Worm (Caenorhabditis elegans) whole organism, L3 larva: ENCODE data around the gene T06C12.12.
"Not testable (repeated sequence)": the region's sequence is repeated elsewhere in the genome, so short reads cannot be mapped to it uniquely, and the experiment has no call there.

ENCODE experiments used
- ZK546.5 ChIP-seq: sonication (generic microtip); optimal IDR thresholded peaks from 2 replicates; lab custom pipeline; 2017; ENCODE audit warnings: missing biosample characterization, missing genetic modification characterization
- ceh-16 ChIP-seq: sonication (generic microtip); optimal IDR thresholded peaks from 2 replicates; lab custom pipeline; 2017; ENCODE audit warnings: missing biosample characterization, missing genetic modification characterization
- ceh-82 ChIP-seq: fragments of 150-350 bp; optimal IDR thresholded peaks from 2 replicates; lab custom pipeline; 2014; ENCODE audit warnings: missing biosample characterization, missing genetic modification characterization
- ceh-9 ChIP-seq: sonication (generic microtip); optimal IDR thresholded peaks from 2 replicates; lab custom pipeline; 2018; ENCODE audit warnings: missing biosample characterization, missing genetic modification characterization
- daf-12 ChIP-seq: fragments of 150-350 bp; optimal IDR thresholded peaks from 2 replicates; lab custom pipeline; 2014; ENCODE audit warnings: missing biosample characterization, missing genetic modification reagents, missing genetic modification characterization
- egl-5 ChIP-seq: fragments of 150-350 bp; optimal IDR thresholded peaks from 2 replicates; lab custom pipeline; 2017; ENCODE audit warnings: missing biosample characterization, missing genetic modification reagents, missing genetic modification characterization, inconsistent platforms
- elt-1 ChIP-seq: fragments of 150-350 bp; optimal IDR thresholded peaks from 2 replicates; lab custom pipeline; 2014; ENCODE audit warnings: missing biosample characterization, missing genetic modification characterization
- elt-2 ChIP-seq: sonication (generic microtip); optimal IDR thresholded peaks from 2 replicates; lab custom pipeline; 2016; ENCODE audit warnings: missing genetic modification reagents, mild to moderate bottlenecking, missing genetic modification characterization, missing compliant biosample characterization
- elt-3 ChIP-seq, 3 experiments: fragments of 150-350 bp in 1 of 3; sonication (generic microtip) in 2 of 3; optimal IDR thresholded peaks; 2 replicates in 2 of 3; 4 replicates in 1 of 3; lab custom pipeline; 2014 to 2017; ENCODE audit warnings: missing biosample characterization in 3 of 3, missing genetic modification characterization in 3 of 3
- fkh-2 ChIP-seq: fragments of 150-350 bp; optimal IDR thresholded peaks from 2 replicates; lab custom pipeline; 2014; ENCODE audit warnings: missing biosample characterization, missing genetic modification reagents, missing genetic modification characterization
- hmg-11 ChIP-seq: sonication (generic microtip); optimal IDR thresholded peaks from 2 replicates; lab custom pipeline; 2016; ENCODE audit warnings: missing genetic modification characterization, missing compliant biosample characterization
- jun-1 ChIP-seq: fragments of 150-350 bp; optimal IDR thresholded peaks from 2 replicates; lab custom pipeline; 2014; ENCODE audit warnings: missing biosample characterization, missing genetic modification reagents, missing genetic modification characterization
- lin-15B ChIP-seq: fragments of 150-350 bp; optimal IDR thresholded peaks from 2 replicates; lab custom pipeline; 2014; ENCODE audit warnings: missing biosample characterization, missing genetic modification characterization
- lin-39 ChIP-seq: fragments of 150-350 bp; optimal IDR thresholded peaks from 2 replicates; lab custom pipeline; 2018; ENCODE audit warnings: missing biosample characterization, missing genetic modification reagents, missing genetic modification characterization
- mdl-1 ChIP-seq: fragments of 150-350 bp; optimal IDR thresholded peaks from 2 replicates; lab custom pipeline; 2014; ENCODE audit warnings: missing biosample characterization, missing genetic modification characterization
- mml-1 ChIP-seq: fragments of 150-350 bp; sonication (generic microtip); optimal IDR thresholded peaks from 3 replicates; lab custom pipeline; 2014; ENCODE audit warnings: missing biosample characterization, missing genetic modification characterization
- nhr-12 ChIP-seq: fragments of 150-350 bp; optimal IDR thresholded peaks from 2 replicates; lab custom pipeline; 2014; ENCODE audit warnings: missing biosample characterization, missing genetic modification characterization
- nhr-23 ChIP-seq: fragments of 150-350 bp; optimal IDR thresholded peaks from 2 replicates; lab custom pipeline; 2014; ENCODE audit warnings: missing biosample characterization, missing genetic modification reagents, missing genetic modification characterization
- nhr-28 ChIP-seq: fragments of 150-350 bp; optimal IDR thresholded peaks from 2 replicates; lab custom pipeline; 2014; ENCODE audit warnings: missing biosample characterization, missing genetic modification characterization
- nhr-43 ChIP-seq: sonication (generic microtip); optimal IDR thresholded peaks from 2 replicates; lab custom pipeline; 2016; ENCODE audit warnings: mild to moderate bottlenecking, missing genetic modification characterization, missing compliant biosample characterization; ENCODE audit not compliant: poor library complexity, severe bottlenecking
- nhr-77 ChIP-seq: fragments of 150-350 bp; optimal IDR thresholded peaks from 2 replicates; lab custom pipeline; 2014; ENCODE audit warnings: missing biosample characterization, missing genetic modification characterization
- pqm-1 ChIP-seq: fragments of 150-350 bp; optimal IDR thresholded peaks from 2 replicates; lab custom pipeline; 2017; ENCODE audit warnings: missing biosample characterization, missing genetic modification characterization, inconsistent platforms
- sea-2 ChIP-seq: fragments of 150-350 bp; sonication (generic microtip); optimal IDR thresholded peaks from 4 replicates; lab custom pipeline; 2014; ENCODE audit warnings: missing biosample characterization, missing genetic modification reagents, missing genetic modification characterization
- skn-1 ChIP-seq: fragments of 150-350 bp; optimal IDR thresholded peaks from 2 replicates; lab custom pipeline; 2014; ENCODE audit warnings: missing biosample characterization, missing genetic modification characterization
- snpc-4 ChIP-seq: fragments of 150-350 bp; optimal IDR thresholded peaks from 2 replicates; lab custom pipeline; 2014; ENCODE audit warnings: missing biosample characterization, missing genetic modification characterization
- tbx-2 ChIP-seq: sonication (generic microtip); optimal IDR thresholded peaks from 2 replicates; lab custom pipeline; 2016; ENCODE audit warnings: mild to moderate bottlenecking, missing genetic modification characterization, missing compliant biosample characterization
- unc-39 ChIP-seq: sonication (generic microtip); optimal IDR thresholded peaks from 4 replicates; lab custom pipeline; 2017; ENCODE audit warnings: missing biosample characterization, missing genetic modification characterization
- unc-62 ChIP-seq: fragments of 150-350 bp; sonication (generic microtip); optimal IDR thresholded peaks from 4 replicates; lab custom pipeline; 2014; ENCODE audit warnings: missing biosample characterization, missing genetic modification reagents, missing genetic modification characterization
- zag-1 ChIP-seq: fragments of 150-350 bp; optimal IDR thresholded peaks from 2 replicates; lab custom pipeline; 2014; ENCODE audit warnings: missing biosample characterization, missing genetic modification characterization
- ztf-11 ChIP-seq: fragments of 150-350 bp; optimal IDR thresholded peaks from 2 replicates; lab custom pipeline; 2014; ENCODE audit warnings: missing biosample characterization, missing genetic modification characterization
- ztf-4 ChIP-seq: fragments of 150-350 bp; optimal IDR thresholded peaks from 2 replicates; lab custom pipeline; 2014; ENCODE audit warnings: missing biosample characterization, missing genetic modification characterization

T06C12.12 gene

DNA sequence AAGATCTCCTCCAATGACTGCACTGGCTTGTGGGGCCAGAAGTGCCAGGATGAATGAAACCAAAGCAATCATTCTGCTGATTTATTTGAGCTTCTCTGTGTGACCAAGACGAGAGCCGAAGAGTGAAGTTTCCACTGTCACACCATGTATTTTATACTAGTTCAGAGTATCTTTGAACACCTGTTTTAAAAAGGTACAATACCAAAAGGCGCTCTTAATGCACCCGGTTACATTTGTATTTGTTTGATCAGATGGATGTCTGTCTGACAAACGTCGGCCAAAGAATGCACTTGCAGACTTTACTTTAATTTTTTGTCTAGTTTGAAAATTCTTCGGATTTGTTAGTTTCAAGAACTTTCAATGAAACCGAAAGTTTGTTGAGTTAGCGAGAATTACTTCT, 28.4 kb downstream of the T06C12.12 start, which contains the start of gene F35E8.10:
F35E8.10 (minus strand) TSS at position 101 of the 400 bp plus-strand sequence.
- TF ChIP-seq mdl-1 (tag; lab: Kevin White, UChicago): no peak

- TF ChIP-seq elt-2 (tag; lab: Kevin White, UChicago): peak; percentile 46
- TF ChIP-seq pqm-1 (tag; lab: Kevin White, UChicago): peak; percentile 38
- no peak for TF ChIP-seq egl-5 (tag; lab: Kevin White, UChicago)
Observed at ce11 chrV:15921102-15921501, 29.2 kb downstream of the T06C12.12 start, which contains the start of gene cdr-1. cdr-1 (plus strand) TSS chrV:15921309.

ce11 chrV:15922979-15923378, 31.1 kb downstream of the T06C12.12 start, which contains the start of gene F35E8.13:
F35E8.13 (plus strand) TSS chrV:15923279.
- TF ChIP-seq jun-1 (tag; lab: Kevin White, UChicago): no peak
- no peak for TF ChIP-seq skn-1 (tag; lab: Kevin White, UChicago)
- TF ChIP-seq nhr-23 (tag; lab: Kevin White, UChicago): no peak
- TF ChIP-seq lin-15B (tag; lab: Kevin White, UChicago): no peak
- no peak for TF ChIP-seq mdl-1 (tag; lab: Kevin White, UChicago)
- no peak for TF ChIP-seq elt-3 (tag; optimal IDR thresholded peaks at IDR 0.05; lab: Kevin White, UChicago)
- TF ChIP-seq ztf-11 (tag; lab: Kevin White, UChicago): no peak
- no peak for TF ChIP-seq elt-1
- TF ChIP-seq elt-2 (tag; lab: Kevin White, UChicago): no peak
- TF ChIP-seq mml-1 (tag; lab: Kevin White, UChicago): no peak
- TF ChIP-seq pqm-1 (tag; lab: Kevin White, UChicago): no peak
- TF ChIP-seq, all 47 proteins: peak for 0

- TF ChIP-seq elt-2 (tag; lab: Kevin White, UChicago) (peak; percentile 42), ZK546.5 (tag; lab: Kevin White, UChicago) (no peak), ztf-11 (tag; lab: Kevin White, UChicago) (no peak)
Observed at ce11 chrV:15924307-15924706, 32.4 kb downstream of the T06C12.12 start, which contains the start of gene nhr-108. nhr-108 (minus strand) TSS chrV:15924472.

DNA sequence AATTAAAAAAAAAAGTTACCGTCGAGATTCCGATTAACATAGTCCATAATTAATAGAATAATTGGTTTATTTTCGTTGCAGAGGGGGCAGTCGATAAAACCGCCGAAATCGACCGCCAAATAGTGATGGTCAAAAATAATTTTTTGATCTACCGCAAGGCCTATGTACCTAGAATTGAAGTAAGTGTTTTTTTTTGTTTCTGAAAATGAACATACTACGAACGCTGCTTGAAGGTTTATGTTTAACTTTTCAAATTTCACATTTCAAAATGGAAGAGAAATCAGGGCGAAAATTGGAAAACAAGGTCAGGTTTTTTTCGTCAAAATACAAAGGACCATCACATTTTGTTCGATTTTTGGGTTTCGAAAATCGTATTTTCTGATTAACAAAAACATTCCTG, 36.5 kb downstream of the T06C12.12 start, which contains the start of gene pzf-1:
pzf-1 (minus strand) TSS at position 101 of the 400 bp plus-strand sequence.
- no peak for TF ChIP-seq lin-39 (tag; lab: Kevin White, UChicago)
- TF ChIP-seq sea-2 (GFP tag; lab: Kevin White, UChicago): no peak

ce11 chrV:15929882-15930281, 38.0 kb downstream of the T06C12.12 start, which contains the start of gene srbc-77:
srbc-77 (plus strand) TSS chrV:15930182.
- not testable (repeated sequence) for TF ChIP-seq lin-15B, ZK546.5, skn-1 (tag; lab: Kevin White, UChicago)

DNA sequence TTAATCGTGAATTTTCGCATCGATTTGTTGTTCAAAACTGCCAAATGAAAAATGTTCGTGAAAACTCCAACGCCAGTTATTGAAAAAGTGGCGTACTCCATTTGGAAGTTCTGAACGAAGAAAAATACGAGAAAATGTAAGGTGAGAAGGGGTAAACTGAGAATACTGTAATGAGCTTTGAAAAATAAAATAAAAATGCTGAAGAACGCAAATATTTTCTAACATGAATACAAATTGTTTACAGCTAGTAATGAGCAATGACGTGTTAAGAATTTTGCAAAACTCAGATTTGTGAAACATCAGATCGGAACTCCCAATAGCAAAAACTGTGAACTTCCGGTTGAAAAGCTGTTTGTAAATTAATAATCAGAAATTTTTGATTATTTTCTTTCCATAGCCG, 40.5 kb downstream of the T06C12.12 start, which contains the start of gene srw-26:
srw-26 (minus strand) TSS at position 101 of the 400 bp plus-strand sequence.
- TF ChIP-seq skn-1 (tag; lab: Kevin White, UChicago) (no peak), hmg-11 (no peak), nhr-43 (tag; lab: Kevin White, UChicago) (no peak), elt-1 (no peak), snpc-4 (tag; lab: Kevin White, UChicago) (no peak), ceh-9 (tag; lab: Kevin White, UChicago) (no peak), unc-62 (GFP tag; lab: Kevin White, UChicago) (no peak), lin-15B (tag; lab: Kevin White, UChicago) (no peak), nhr-28 (no peak), elt-2 (tag; lab: Kevin White, UChicago) (no peak), nhr-12 (no peak), fkh-2 (no peak), mml-1 (tag; lab: Kevin White, UChicago) (no peak), ceh-82 (tag; lab: Kevin White, UChicago) (no peak)

ce11 chrV:15940254-15940653, 48.4 kb downstream of the T06C12.12 start, which contains the start of gene srw-55:
srw-55 (minus strand) TSS chrV:15940354.
- no peak for TF ChIP-seq nhr-77 (tag; lab: Kevin White, UChicago)
- no peak for TF ChIP-seq ztf-4 (tag; lab: Kevin White, UChicago)
- TF ChIP-seq tbx-2 (tag; lab: Kevin White, UChicago): no peak
- TF ChIP-seq pqm-1 (tag; lab: Kevin White, UChicago): no peak
- TF ChIP-seq mml-1 (tag; lab: Kevin White, UChicago): no peak
- TF ChIP-seq unc-39 (tag; lab: Kevin White, UChicago): no peak
- TF ChIP-seq skn-1 (tag; lab: Kevin White, UChicago): no peak
- no peak for TF ChIP-seq daf-12 (tag; lab: Kevin White, UChicago)
- no peak for TF ChIP-seq elt-1
- no peak for TF ChIP-seq ceh-16 (tag; lab: Kevin White, UChicago)
- no peak for TF ChIP-seq zag-1 (tag; lab: Kevin White, UChicago)
- TF ChIP-seq nhr-12: no peak
